Fruit fly (Drosophila melanogaster) whole organism: Measurements from ENCODE around the gene CG9458.

Experiments
- CG8478 ChIP-seq: fragments of >200 bp; optimal IDR thresholded peaks from 2 replicates; lab custom pipeline; 2018; ENCODE audit warnings: inconsistent platforms
- Dll ChIP-seq: fragments of >200 bp; optimal IDR thresholded peaks from 2 replicates; lab custom pipeline; 2017
- EcR ChIP-seq, 2 experiments: fragments of >200 bp; optimal IDR thresholded peaks; 2 replicates each; lab custom pipeline; 2017; ENCODE audit warnings: missing biosample characterization in 2 of 2, missing genetic modification characterization in 2 of 2, missing genetic modification reagents in 2 of 2
- pan ChIP-seq: fragments of >200 bp; optimal IDR thresholded peaks from 2 replicates; lab custom pipeline; 2017
- psq ChIP-seq: fragments of >200 bp; optimal IDR thresholded peaks from 2 replicates; lab custom pipeline; 2017
- usp ChIP-seq: fragments of >200 bp; optimal IDR thresholded peaks from 2 replicates; lab custom pipeline; 2017; ENCODE audit warnings: missing biosample characterization, missing genetic modification characterization, mixed read lengths

CG9458 gene

dm6 chr3R:9819777-9820176 lies at the start of gene CG9458:
Gene CG9458, minus strand, starts transcription at chr3R:9819877.
- TF ChIP-seq EcR (GFP tag; optimal IDR thresholded peaks at IDR 0.05; lab: Kevin White, UChicago), result no peak
- TF ChIP-seq CG8478 (lab: Kevin White, UChicago), result no peak
- no peak for TF ChIP-seq Dll
- no peak for TF ChIP-seq psq (lab: Kevin White, UChicago)
- no peak for TF ChIP-seq usp (GFP tag; lab: Kevin White, UChicago)
- no peak for TF ChIP-seq pan (lab: Kevin White, UChicago)

DNA sequence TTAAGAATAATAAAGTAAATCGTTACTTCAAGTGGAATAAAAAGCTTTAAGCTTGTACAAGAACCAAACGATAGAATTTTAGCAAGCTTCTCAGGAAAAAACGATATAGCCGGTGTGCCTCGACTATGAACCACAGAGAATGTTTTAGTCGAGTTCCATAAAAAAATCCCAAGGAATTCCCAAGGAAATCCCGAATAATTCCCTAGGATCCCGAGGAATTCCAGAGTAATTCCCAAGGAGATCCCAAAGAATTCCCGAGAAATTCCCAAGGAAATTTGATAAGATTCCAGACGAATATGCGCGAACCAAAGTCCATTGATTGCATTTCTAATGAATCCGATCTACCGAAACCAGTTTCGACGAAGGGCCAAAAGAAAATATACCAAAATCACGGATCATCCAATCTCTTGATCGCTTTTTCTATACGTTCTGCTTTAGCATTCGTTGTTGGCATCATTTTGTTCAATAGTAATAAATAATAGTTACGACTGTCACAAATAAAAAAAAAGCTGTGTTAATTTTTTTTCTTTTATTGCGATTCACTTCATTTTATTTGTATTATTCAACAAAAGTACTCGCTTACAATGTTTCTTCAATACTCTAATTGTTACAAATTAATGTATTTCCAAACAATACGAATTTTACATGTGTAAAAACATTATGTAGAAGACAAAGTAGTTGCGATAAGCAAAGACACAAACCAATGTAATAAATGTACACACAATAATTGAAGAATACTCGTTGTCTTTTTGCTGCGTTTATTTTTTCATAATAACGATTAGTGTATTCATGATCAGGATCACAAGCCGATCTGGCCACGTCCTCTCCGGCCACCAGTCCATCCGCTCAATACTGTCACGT lies 49.1 kb upstream of the CG9458 start:
- TF ChIP-seq pan (lab: Kevin White, UChicago) (no peak), usp (GFP tag; lab: Kevin White, UChicago) (no peak), Dll (no peak), psq (lab: Kevin White, UChicago) (no peak), EcR (GFP tag; optimal IDR thresholded peaks at IDR 0.05; lab: Kevin White, UChicago) (no peak), CG8478 (lab: Kevin White, UChicago) (no peak)

DNA sequence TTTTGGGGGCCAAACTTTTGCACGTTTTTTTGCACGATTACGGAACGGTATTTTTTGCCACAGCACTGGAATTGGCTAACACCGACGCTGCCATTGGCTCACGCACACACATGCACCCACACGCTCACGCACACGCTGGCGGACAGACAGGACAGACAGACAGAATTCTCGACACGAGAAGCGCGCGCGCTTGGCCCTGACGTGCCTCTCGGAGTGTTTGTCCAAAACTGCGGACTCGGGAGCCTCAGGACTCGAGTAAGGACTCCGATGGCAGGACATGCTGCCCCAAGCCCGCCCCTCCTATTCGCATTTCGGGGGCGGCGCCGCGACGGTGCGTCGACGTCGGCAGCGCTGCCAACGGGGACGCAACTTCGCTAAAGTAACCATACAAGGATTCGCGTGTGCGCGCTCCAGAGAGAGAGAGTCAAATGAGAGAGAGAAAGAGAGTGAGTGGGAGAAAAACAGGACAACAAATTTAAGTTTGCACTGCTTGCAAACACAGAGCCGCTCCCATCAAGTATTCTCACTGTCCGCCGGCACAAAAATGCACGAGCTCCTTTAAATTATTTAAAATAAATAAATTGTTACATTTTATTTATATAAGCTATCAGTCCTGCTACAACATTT lies 48.3 kb upstream of the CG9458 start, which contains the start of gene Teh1:
Gene Teh1, minus strand, starts transcription at position 210 of the 627 bp plus-strand sequence.
- TF ChIP-seq EcR (GFP tag; optimal IDR thresholded peaks at IDR 0.05; lab: Kevin White, UChicago), result no peak
- TF ChIP-seq usp (GFP tag; lab: Kevin White, UChicago), result no peak
- no peak for TF ChIP-seq Dll
- no peak for TF ChIP-seq pan (lab: Kevin White, UChicago)
- no peak for TF ChIP-seq psq (lab: Kevin White, UChicago)
- TF ChIP-seq CG8478 (lab: Kevin White, UChicago), result no peak

dm6 chr3R:9865854-9866396 lies 46.2 kb upstream of the CG9458 start:
- TF ChIP-seq EcR (GFP tag; optimal IDR thresholded peaks at IDR 0.05; lab: Kevin White, UChicago) (no peak), pan (lab: Kevin White, UChicago) (no peak), usp (GFP tag; lab: Kevin White, UChicago) (no peak), psq (lab: Kevin White, UChicago) (no peak), CG8478 (lab: Kevin White, UChicago) (no peak), Dll (no peak)

DNA sequence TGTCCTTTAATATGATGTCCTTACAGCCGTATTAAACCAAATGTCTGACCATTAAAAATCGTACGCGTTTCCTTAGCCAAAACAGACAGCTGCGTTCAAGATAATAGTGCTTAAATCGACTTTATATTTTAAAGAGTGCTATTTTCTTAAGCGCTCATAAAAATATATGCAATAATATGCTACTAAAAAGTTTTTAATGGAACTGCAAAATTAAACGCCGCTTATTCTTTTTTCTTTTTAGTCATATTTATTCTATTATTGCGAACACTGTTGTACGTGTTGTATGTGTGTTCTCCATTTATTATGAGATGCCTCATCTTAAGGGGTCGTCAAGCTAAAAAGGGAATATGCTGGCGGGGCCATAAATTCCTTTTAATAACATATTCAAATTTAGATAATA lies 40.9 kb upstream of the CG9458 start:
- TF ChIP-seq psq (lab: Kevin White, UChicago) (no peak), CG8478 (lab: Kevin White, UChicago) (no peak), usp (GFP tag; lab: Kevin White, UChicago) (no peak), pan (lab: Kevin White, UChicago) (no peak), EcR (GFP tag; optimal IDR thresholded peaks at IDR 0.05; lab: Kevin White, UChicago) (no peak), Dll (no peak)

DNA sequence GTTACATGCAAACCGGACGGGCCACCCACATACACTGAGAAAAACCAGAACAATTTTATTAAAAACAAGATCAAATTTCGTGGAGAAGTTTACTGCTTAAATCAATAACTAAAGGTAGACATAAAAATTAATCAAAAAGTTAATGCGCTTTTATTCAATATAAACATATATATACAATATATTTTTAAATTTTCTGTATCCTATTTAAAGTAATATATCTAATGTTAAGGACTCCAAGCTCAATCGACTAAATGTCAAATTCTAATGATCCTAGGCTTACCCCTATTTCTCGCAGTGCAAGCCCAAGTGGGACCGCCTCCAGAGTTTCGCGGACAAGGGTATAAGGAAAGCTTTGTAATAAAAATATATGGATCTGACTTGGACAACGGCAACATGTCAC lies 38.1 kb upstream of the CG9458 start:
- no peak for TF ChIP-seq pan (lab: Kevin White, UChicago)
- no peak for TF ChIP-seq EcR (GFP tag; optimal IDR thresholded peaks at IDR 0.05; lab: Kevin White, UChicago)
- no peak for TF ChIP-seq psq (lab: Kevin White, UChicago)
- no peak for TF ChIP-seq usp (GFP tag; lab: Kevin White, UChicago)
- TF ChIP-seq Dll, result no peak
- TF ChIP-seq CG8478 (lab: Kevin White, UChicago), result no peak

- TF ChIP-seq usp (GFP tag; lab: Kevin White, UChicago), result no peak
- TF ChIP-seq EcR (GFP tag; optimal IDR thresholded peaks at IDR 0.05; lab: Kevin White, UChicago), result no peak
- TF ChIP-seq Dll, result no peak
- no peak for TF ChIP-seq psq (lab: Kevin White, UChicago)
- no peak for TF ChIP-seq CG8478 (lab: Kevin White, UChicago)
- TF ChIP-seq pan (lab: Kevin White, UChicago), result no peak
Measured at dm6 chr3R:9851653-9852052, 32.0 kb upstream of the CG9458 start.

dm6 chr3R:9823723-9824122 lies 4.0 kb upstream of the CG9458 start, which contains the start of gene CG34302:
Gene CG34302, minus strand, starts transcription at chr3R:9823823.
- no peak for TF ChIP-seq psq (lab: Kevin White, UChicago)
- TF ChIP-seq usp (GFP tag; lab: Kevin White, UChicago), result no peak
- no peak for TF ChIP-seq Dll
- TF ChIP-seq pan (lab: Kevin White, UChicago), result no peak
- no peak for TF ChIP-seq CG8478 (lab: Kevin White, UChicago)
- no peak for TF ChIP-seq EcR (GFP tag; optimal IDR thresholded peaks at IDR 0.05; lab: Kevin White, UChicago)

- TF ChIP-seq usp (GFP tag; lab: Kevin White, UChicago) (no peak), CG8478 (lab: Kevin White, UChicago) (no peak), EcR (GFP tag; optimal IDR thresholded peaks at IDR 0.05; lab: Kevin White, UChicago) (no peak), Dll (no peak), pan (lab: Kevin White, UChicago) (no peak), psq (lab: Kevin White, UChicago) (no peak)
Measured at dm6 chr3R:9821091-9821490, 1.4 kb upstream of the CG9458 start, which contains the start of gene CG42857. Gene CG42857, minus strand, starts transcription at chr3R:9821191.

dm6 chr3R:9818295-9818694 lies 1.4 kb downstream of the CG9458 start, which contains the start of gene CG9459:
Gene CG9459, minus strand, starts transcription at chr3R:9818395.
- TF ChIP-seq pan (lab: Kevin White, UChicago) (no peak), usp (GFP tag; lab: Kevin White, UChicago) (no peak), CG8478 (lab: Kevin White, UChicago) (no peak), Dll (no peak), psq (lab: Kevin White, UChicago) (no peak), EcR (GFP tag; optimal IDR thresholded peaks at IDR 0.05; lab: Kevin White, UChicago) (no peak)

DNA sequence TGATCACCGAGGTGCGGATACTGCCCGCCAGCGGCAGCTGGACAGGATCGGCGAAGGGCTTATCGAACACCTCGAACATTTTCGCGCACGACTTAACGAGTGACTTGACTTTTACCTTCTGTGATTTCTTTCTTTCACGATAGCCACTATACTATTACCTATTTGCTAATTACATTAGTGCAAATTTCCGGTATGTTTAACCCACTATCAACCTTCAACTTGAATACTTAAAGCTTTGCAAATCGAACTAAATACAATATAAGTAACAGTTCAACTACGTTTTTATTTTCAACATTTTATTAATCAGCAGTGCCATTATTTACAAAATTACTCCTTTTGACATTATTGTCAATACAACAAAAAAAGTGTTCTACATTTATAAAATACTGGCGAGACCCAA lies 2.8 kb downstream of the CG9458 start, which contains the start of gene CG16904:
Gene CG16904, minus strand, starts transcription at position 101 of the 400 bp plus-strand sequence.
- TF ChIP-seq EcR (GFP tag; optimal IDR thresholded peaks at IDR 0.05; lab: Kevin White, UChicago) (no peak), pan (lab: Kevin White, UChicago) (no peak), CG8478 (lab: Kevin White, UChicago) (no peak), psq (lab: Kevin White, UChicago) (no peak), usp (GFP tag; lab: Kevin White, UChicago) (no peak), Dll (no peak)
